Fruit fly (Drosophila melanogaster) whole organism, embryonic: ENCODE measurements around the gene CG14742.

Experiments
- Bdp1 ChIP-seq: fragments of 200-800 bp; sonication (Bioruptor generic); optimal IDR thresholded peaks from 3 replicates; lab custom pipeline; 2016; ENCODE audit warnings: missing biosample characterization, missing genetic modification characterization
- C15 ChIP-seq: fragments of 200-800 bp; sonication (Bioruptor generic); IDR thresholded peaks from 3 replicates; pipeline ENCODE4 v1.3.6; 2022; ENCODE audit warnings: missing biosample characterization, missing genetic modification characterization
- CG10267 ChIP-seq: fragments of 200-800 bp; sonication (Bioruptor generic); optimal IDR thresholded peaks from 2 replicates; lab custom pipeline; 2018; ENCODE audit warnings: missing biosample characterization, mild to moderate bottlenecking, missing genetic modification characterization, moderate library complexity
- CG13624 ChIP-seq: fragments of 200-800 bp; sonication (Bioruptor generic); optimal IDR thresholded peaks from 2 replicates; lab custom pipeline; 2016; ENCODE audit warnings: missing biosample characterization, missing genetic modification characterization
- CG14014 ChIP-seq: fragments of 200-800 bp; sonication (Bioruptor generic); IDR thresholded peaks from 2 replicates; pipeline ENCODE4 v1.3.6; 2022; ENCODE audit warnings: missing biosample characterization, missing genetic modification characterization
- CG17912 ChIP-seq: fragments of 200-800 bp; sonication (Bioruptor generic); optimal IDR thresholded peaks from 2 replicates; lab custom pipeline; 2018; ENCODE audit warnings: missing biosample characterization, mild to moderate bottlenecking, missing genetic modification characterization
- CG1792 ChIP-seq: fragments of 200-800 bp; sonication (Bioruptor generic); optimal IDR thresholded peaks from 2 replicates; lab custom pipeline; 2016; ENCODE audit warnings: missing biosample characterization, missing genetic modification characterization
- CG18599 ChIP-seq: fragments of 200-800 bp; sonication (Bioruptor generic); optimal IDR thresholded peaks from 3 replicates; lab custom pipeline; 2017; ENCODE audit warnings: missing biosample characterization, missing genetic modification characterization, mild to moderate bottlenecking, moderate library complexity, missing genetic modification reagents
- CG2712 ChIP-seq: fragments of 200-800 bp; optimal IDR thresholded peaks from 3 replicates; lab custom pipeline; 2019; ENCODE audit warnings: missing biosample characterization, mild to moderate bottlenecking, missing genetic modification characterization, moderate library complexity
- CG34376 ChIP-seq: fragments of 200-800 bp; sonication (Bioruptor generic); optimal IDR thresholded peaks from 2 replicates; lab custom pipeline; 2018; ENCODE audit warnings: missing biosample characterization, mild to moderate bottlenecking, missing genetic modification characterization
- CG3847 ChIP-seq: fragments of 200-800 bp; sonication (Bioruptor generic); IDR thresholded peaks from 2 replicates; pipeline ENCODE4 v1.3.6; 2022; ENCODE audit warnings: missing biosample characterization, missing genetic modification characterization
- CG4282 ChIP-seq: fragments of 200-800 bp; sonication (Bioruptor generic); optimal IDR thresholded peaks from 2 replicates; lab custom pipeline; 2016; ENCODE audit warnings: missing biosample characterization, missing genetic modification characterization
- CG4730 ChIP-seq: fragments of 200-800 bp; sonication (Bioruptor generic); IDR thresholded peaks from 2 replicates; pipeline ENCODE4 v1.3.6; 2022; ENCODE audit warnings: missing biosample characterization, missing genetic modification characterization
- CG6689 ChIP-seq: fragments of 200-800 bp; sonication (Bioruptor generic); IDR thresholded peaks from 2 replicates; pipeline ENCODE4 v1.3.6; 2022; ENCODE audit warnings: missing biosample characterization, missing genetic modification characterization
- CG6765 ChIP-seq: fragments of 200-800 bp; sonication (Bioruptor generic); optimal IDR thresholded peaks from 3 replicates; lab custom pipeline; 2017; ENCODE audit warnings: missing biosample characterization, mild to moderate bottlenecking, missing genetic modification characterization
- CG7556 ChIP-seq: fragments of 200-800 bp; sonication (Bioruptor generic); optimal IDR thresholded peaks from 2 replicates; lab custom pipeline; 2017; ENCODE audit warnings: missing biosample characterization, mild to moderate bottlenecking, missing genetic modification characterization
- CG7839 ChIP-seq: fragments of 200-800 bp; sonication (Bioruptor generic); optimal IDR thresholded peaks from 3 replicates; lab custom pipeline; 2018; ENCODE audit warnings: missing biosample characterization, mild to moderate bottlenecking, missing genetic modification characterization, moderate library complexity
- Dad ChIP-seq: fragments of 200-800 bp; sonication (Bioruptor generic); optimal IDR thresholded peaks from 3 replicates; lab custom pipeline; 2016; ENCODE audit warnings: missing biosample characterization, missing genetic modification characterization
- Deaf1 ChIP-seq: fragments of 200-800 bp; optimal IDR thresholded peaks from 3 replicates; lab custom pipeline; 2019; ENCODE audit warnings: missing biosample characterization, mild to moderate bottlenecking, missing genetic modification characterization, moderate library complexity
- Hand ChIP-seq: fragments of 200-800 bp; sonication (Bioruptor generic); optimal IDR thresholded peaks from 2 replicates; lab custom pipeline; 2017; ENCODE audit warnings: mild to moderate bottlenecking, missing biosample characterization, missing genetic modification reagents, missing genetic modification characterization
- HmgD ChIP-seq: fragments of 200-800 bp; sonication (Bioruptor generic); optimal IDR thresholded peaks from 3 replicates; lab custom pipeline; 2016; ENCODE audit warnings: missing biosample characterization, missing genetic modification characterization
- Hr39 ChIP-seq: fragments of >200 bp; optimal IDR thresholded peaks from 2 replicates; lab custom pipeline; 2017
- MBD-R2 ChIP-seq: fragments of 200-800 bp; sonication (Bioruptor generic); IDR thresholded peaks from 2 replicates; pipeline ENCODE4 v1.3.6; 2022; ENCODE audit warnings: missing biosample characterization, missing genetic modification characterization
- Oaz ChIP-seq: fragments of 200-800 bp; sonication (Bioruptor generic); IDR thresholded peaks from 2 replicates; pipeline ENCODE4 v1.3.6; 2022; ENCODE audit warnings: missing biosample characterization, missing genetic modification characterization
- Optix ChIP-seq: fragments of 200-800 bp; sonication (Bioruptor generic); IDR thresholded peaks from 3 replicates; pipeline ENCODE4 v1.3.6; 2022; ENCODE audit warnings: missing biosample characterization, missing genetic modification characterization
- Xrp1 ChIP-seq: fragments of 200-800 bp; sonication (Bioruptor generic); IDR thresholded peaks from 2 replicates; pipeline ENCODE4 v1.3.6; 2022; ENCODE audit warnings: missing biosample characterization, missing genetic modification characterization
- ase ChIP-seq: fragments of 200-800 bp; sonication (Bioruptor generic); IDR thresholded peaks from 3 replicates; pipeline ENCODE4 v1.3.6; 2022; ENCODE audit warnings: missing biosample characterization, missing genetic modification characterization
- ash1 ChIP-seq: fragments of 200-800 bp; sonication (Bioruptor generic); optimal IDR thresholded peaks from 2 replicates; lab custom pipeline; 2018; ENCODE audit warnings: missing biosample characterization, mild to moderate bottlenecking, missing genetic modification characterization
- bigmax ChIP-seq: fragments of 200-800 bp; sonication (Bioruptor generic); optimal IDR thresholded peaks from 2 replicates; lab custom pipeline; 2018; ENCODE audit warnings: missing biosample characterization, mild to moderate bottlenecking, missing genetic modification characterization
- bsh ChIP-seq, 2 experiments: fragments of 200-800 bp; sonication (Bioruptor generic); optimal IDR thresholded peaks; 2 replicates each; lab custom pipeline; 2017 to 2018; ENCODE audit warnings: mild to moderate bottlenecking in 2 of 2, missing biosample characterization in 2 of 2, missing genetic modification characterization in 2 of 2, moderate library complexity in 1 of 2
- chif ChIP-seq, 2 experiments: fragments of 200-800 bp; sonication (Bioruptor generic); optimal IDR thresholded peaks; 3 replicates each; lab custom pipeline; 2016; ENCODE audit warnings: missing biosample characterization in 2 of 2, missing genetic modification characterization in 2 of 2
- disco-r ChIP-seq: fragments of 200-800 bp; sonication (Bioruptor generic); optimal IDR thresholded peaks from 2 replicates; lab custom pipeline; 2016; ENCODE audit warnings: missing biosample characterization, missing genetic modification characterization
- dm ChIP-seq: fragments of 200-800 bp; sonication (Bioruptor generic); optimal IDR thresholded peaks from 3 replicates; lab custom pipeline; 2016; ENCODE audit warnings: missing biosample characterization, missing genetic modification characterization
- dmrt11E ChIP-seq: fragments of 200-800 bp; sonication (Bioruptor generic); optimal IDR thresholded peaks from 3 replicates; lab custom pipeline; 2018; ENCODE audit warnings: missing biosample characterization, mild to moderate bottlenecking, missing genetic modification characterization, moderate library complexity
- h ChIP-seq: fragments of >200 bp; optimal IDR thresholded peaks from 2 replicates; lab custom pipeline; 2017
- hbn ChIP-seq: fragments of 200-800 bp; sonication (Bioruptor generic); IDR thresholded peaks from 2 replicates; pipeline ENCODE4 v1.3.6; 2022; ENCODE audit warnings: missing biosample characterization, missing genetic modification characterization; ENCODE audit not compliant: partially characterized antibody
- jigr1 ChIP-seq: fragments of 200-800 bp; sonication (Bioruptor generic); IDR thresholded peaks from 3 replicates; pipeline ENCODE4 v1.3.6; 2022; ENCODE audit warnings: missing biosample characterization, missing genetic modification characterization
- ken ChIP-seq: fragments of 200-800 bp; sonication (Bioruptor generic); IDR thresholded peaks from 3 replicates; pipeline ENCODE4 v1.3.6; 2022; ENCODE audit warnings: missing biosample characterization, missing genetic modification characterization
- klu ChIP-seq: fragments of 200-800 bp; sonication (Bioruptor generic); IDR thresholded peaks from 2 replicates; pipeline ENCODE4 v1.3.6; 2022; ENCODE audit warnings: missing biosample characterization, missing genetic modification characterization
- lbe ChIP-seq: fragments of 200-800 bp; sonication (Bioruptor generic); optimal IDR thresholded peaks from 2 replicates; lab custom pipeline; 2016; ENCODE audit warnings: missing biosample characterization, mild to moderate bottlenecking, missing genetic modification characterization
- lilli ChIP-seq: fragments of 200-800 bp; sonication (Bioruptor generic); optimal IDR thresholded peaks from 3 replicates; lab custom pipeline; 2016; ENCODE audit warnings: missing biosample characterization, missing genetic modification characterization
- lmd ChIP-seq: fragments of 200-800 bp; sonication (Bioruptor generic); IDR thresholded peaks from 2 replicates; pipeline ENCODE4 v1.3.6; 2022; ENCODE audit warnings: missing biosample characterization, missing genetic modification characterization
- luna ChIP-seq: fragments of 200-800 bp; sonication (Bioruptor generic); optimal IDR thresholded peaks from 2 replicates; lab custom pipeline; 2016; ENCODE audit warnings: missing biosample characterization, missing genetic modification characterization
- nerfin-2 ChIP-seq: fragments of 200-800 bp; sonication (Bioruptor generic); IDR thresholded peaks from 2 replicates; pipeline ENCODE4 v1.3.6; 2022; ENCODE audit warnings: missing biosample characterization, missing genetic modification characterization; ENCODE audit not compliant: partially characterized antibody
- pfk ChIP-seq: fragments of 200-800 bp; sonication (Bioruptor generic); optimal IDR thresholded peaks from 2 replicates; lab custom pipeline; 2018; ENCODE audit warnings: missing biosample characterization, mild to moderate bottlenecking, missing genetic modification characterization, moderate library complexity
- prd ChIP-seq, 3 experiments: fragments of >200 bp in 2 of 3; fragments of 200-800 bp in 1 of 3; sonication (Bioruptor generic) in 1 of 3; optimal IDR thresholded peaks in 2 of 3; IDR thresholded peaks in 1 of 3; 2 replicates in 2 of 3; 3 replicates in 1 of 3; pipeline versions ENCODE4 v1.3.6 to Lab custom; 2017 to 2022; ENCODE audit warnings: missing biosample characterization in 1 of 3, missing genetic modification characterization in 1 of 3
- pros ChIP-seq: fragments of 200-800 bp; sonication (Bioruptor generic); optimal IDR thresholded peaks from 3 replicates; lab custom pipeline; 2019; ENCODE audit warnings: missing biosample characterization, mild to moderate bottlenecking, missing genetic modification characterization, moderate library complexity
- row ChIP-seq: fragments of 200-800 bp; sonication (Bioruptor generic); IDR thresholded peaks from 3 replicates; pipeline ENCODE4 v1.3.6; 2022; ENCODE audit warnings: missing biosample characterization, missing genetic modification characterization
- unc-4 ChIP-seq: fragments of 200-800 bp; sonication (Bioruptor generic); IDR thresholded peaks from 2 replicates; pipeline ENCODE4 v1.3.6; 2022; ENCODE audit warnings: missing biosample characterization, missing genetic modification characterization; ENCODE audit not compliant: partially characterized antibody
- zen2 ChIP-seq: fragments of 200-800 bp; sonication (Bioruptor generic); IDR thresholded peaks from 3 replicates; pipeline ENCODE4 v1.3.6; 2022; ENCODE audit warnings: missing biosample characterization, missing genetic modification characterization; ENCODE audit not compliant: partially characterized antibody

CG14742 gene

DNA sequence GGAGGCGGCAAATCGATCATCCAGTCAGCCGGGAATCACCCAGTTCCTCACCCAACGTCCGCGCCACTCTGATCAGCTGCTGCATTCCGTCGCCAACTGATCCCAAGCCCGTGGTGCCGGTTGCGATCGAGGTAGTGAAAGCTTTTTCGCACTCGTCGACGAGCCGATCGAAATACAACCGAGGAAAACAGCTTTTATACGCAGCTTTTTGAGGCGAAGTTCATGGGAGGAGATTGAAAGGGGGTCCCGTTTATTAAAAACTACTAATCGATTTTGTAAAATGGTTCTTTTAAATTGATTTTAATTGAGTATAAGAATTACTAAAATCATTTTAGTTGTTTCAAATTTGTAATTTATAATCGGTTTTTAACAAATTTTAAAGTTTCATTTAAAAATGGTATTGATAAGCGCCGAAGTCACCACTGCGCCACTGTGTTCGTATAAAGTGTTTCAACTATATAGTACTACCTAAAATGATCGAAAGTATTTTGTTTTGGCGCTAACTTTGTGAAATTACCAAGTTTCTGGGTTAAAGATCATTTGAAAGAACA, 7.1 kb downstream of the CG14742 start, which contains the start of gene CG4860 (continued):
- TF ChIP-seq CG4730 (GFP tag; lab: Robert Waterston, UW) = peak; percentile 80
- TF ChIP-seq CG34376 (GFP tag; lab: Kevin White, UChicago) = peak; percentile 55
- TF ChIP-seq jigr1 (GFP tag; lab: Robert Waterston, UW) = peak; percentile 54; the same call in 1 of the 3 replicates
- TF ChIP-seq unc-4 (GFP tag; lab: Robert Waterston, UW) = no peak
- peak; percentile 65 for TF ChIP-seq dm
- TF ChIP-seq bsh (GFP tag; optimal IDR thresholded peaks at IDR 0.05; lab: Kevin White, UChicago) = peak; percentile 50 to 86
- TF ChIP-seq Xrp1 (GFP tag; lab: Robert Waterston, UW) = no peak; the same call in 1 of the 2 replicates
- TF ChIP-seq CG10267 = peak; percentile 70
- TF ChIP-seq CG14014 (GFP tag; lab: Robert Waterston, UW) = peak; percentile 91
- peak; percentile 50 for TF ChIP-seq Hand (GFP tag; lab: Kevin White, UChicago)
- TF ChIP-seq CG6765 (GFP tag; lab: Kevin White, UChicago) = peak; percentile 79
- peak; percentile 87 for TF ChIP-seq CG2712
- TF ChIP-seq prd (optimal IDR thresholded peaks at IDR 0.05; lab: Kevin White, UChicago) = no peak
- peak; percentile 86 for TF ChIP-seq prd (GFP tag; IDR thresholded peaks at IDR 0.05; lab: Robert Waterston, UW)
- TF ChIP-seq MBD-R2 = peak; percentile 69; the same call in 1 of the 2 replicates
- TF ChIP-seq lbe = peak; percentile 85
- TF ChIP-seq zen2 (GFP tag; lab: Robert Waterston, UW) = no peak
- peak; percentile 50 for TF ChIP-seq CG1792 (GFP tag; lab: Kevin White, UChicago)
- TF ChIP-seq bigmax (GFP tag; lab: Kevin White, UChicago) = no peak
- peak; percentile 65 for TF ChIP-seq disco-r (GFP tag; lab: Kevin White, UChicago)
- 0 out of 3 replicates have a peak, but pooled peaks have one; percentile 5 for TF ChIP-seq C15 (GFP tag; lab: Robert Waterston, UW)
- peak; percentile 85 for TF ChIP-seq CG6689
- peak; percentile 90 for TF ChIP-seq lmd (GFP tag; lab: Robert Waterston, UW)
- peak; percentile 87 for TF ChIP-seq ken
- TF ChIP-seq pros = no peak
- peak; percentile 86; the same call in 2 of the 3 replicates for TF ChIP-seq ase (GFP tag; lab: Robert Waterston, UW)
- TF ChIP-seq Optix = peak; percentile 50; the same call in 2 of the 3 replicates
- no peak for TF ChIP-seq dmrt11E (tag; lab: Kevin White, UChicago)
- peak; percentile 89 for TF ChIP-seq CG18599 (GFP tag; lab: Kevin White, UChicago)
- TF ChIP-seq CG13624 (GFP tag; lab: Kevin White, UChicago) = peak; percentile 87
- TF ChIP-seq hbn (GFP tag; lab: Robert Waterston, UW) = no peak
- no peak for TF ChIP-seq pfk
- peak; percentile 90 for TF ChIP-seq row (GFP tag; lab: Robert Waterston, UW)
- peak; percentile 88 for TF ChIP-seq CG3847 (GFP tag; lab: Robert Waterston, UW)
- peak; percentile 90 for TF ChIP-seq CG7839 (tag; lab: Kevin White, UChicago)
- 0 out of 2 replicates have a peak, but pooled peaks have one; percentile 16 for TF ChIP-seq Oaz
- peak; percentile 65 for TF ChIP-seq Bdp1 (GFP tag; lab: Kevin White, UChicago)
- peak; percentile 93 for TF ChIP-seq lilli
- peak; percentile 78 to 82 for TF ChIP-seq chif (GFP tag; optimal IDR thresholded peaks at IDR 0.05; lab: Kevin White, UChicago)
- no peak for TF ChIP-seq ash1 (GFP tag; lab: Kevin White, UChicago)
- TF ChIP-seq luna (GFP tag; lab: Kevin White, UChicago) = peak; percentile 70
- peak; percentile 78 for TF ChIP-seq klu (GFP tag; lab: Robert Waterston, UW)
- peak; percentile 43 for TF ChIP-seq CG17912 (GFP tag; lab: Kevin White, UChicago)
- peak; percentile 91 for TF ChIP-seq CG7556 (GFP tag; lab: Kevin White, UChicago)
- peak; percentile 87 for TF ChIP-seq Dad (GFP tag; lab: Kevin White, UChicago)
- no peak for TF ChIP-seq nerfin-2 (GFP tag; lab: Robert Waterston, UW)
- TF ChIP-seq Deaf1 (tag; lab: Kevin White, UChicago) = peak; percentile 94
- no peak for TF ChIP-seq h (lab: Kevin White, UChicago)
- TF ChIP-seq Hr39 (lab: Kevin White, UChicago) = no peak
- peak; percentile 59 for TF ChIP-seq HmgD (GFP tag; lab: Kevin White, UChicago)
- peak; percentile 49 for TF ChIP-seq CG4282 (GFP tag; lab: Kevin White, UChicago)
